Fruit fly (Drosophila melanogaster): ENCODE data around the gene CG18304.

DNA sequence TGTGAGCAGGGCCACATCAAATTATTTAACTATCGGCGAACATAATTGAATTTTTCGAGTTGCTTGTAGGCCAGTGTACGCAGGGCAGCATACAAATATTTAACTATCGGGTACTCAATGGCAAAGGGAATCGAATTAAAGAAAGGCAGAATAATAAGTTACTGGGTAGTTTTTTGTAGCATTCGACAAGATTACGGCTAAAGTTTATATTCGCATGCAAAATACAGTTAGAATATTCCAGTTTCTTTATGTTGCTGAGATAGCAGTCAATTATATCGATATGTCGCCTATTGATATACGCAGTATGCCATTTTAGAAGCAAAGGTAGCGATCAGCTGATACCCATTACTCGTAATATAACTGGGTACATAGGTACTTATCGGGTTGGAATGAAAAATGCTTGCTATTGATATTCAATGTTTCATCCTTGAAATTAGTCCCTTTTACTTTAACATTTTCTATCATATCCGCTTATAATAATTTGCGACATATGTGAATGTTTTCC lies 25.5 kb upstream of the CG18304 start:
- TF ChIP-seq h (optimal IDR thresholded peaks at IDR 0.05) (no peak), psq (optimal IDR thresholded peaks at IDR 0.05) (no peak), Myc (optimal IDR thresholded peaks at IDR 0.05) (no peak), Sin3A (optimal IDR thresholded peaks at IDR 0.05) (no peak), ttk (optimal IDR thresholded peaks at IDR 0.05) (no peak)
